Worm (Caenorhabditis elegans): ENCODE results near the gene T23C6.4.
A peak's percentile ranks its signal among the peaks of the same experiment; 100 is the strongest.

Gene T23C6.4

DNA sequence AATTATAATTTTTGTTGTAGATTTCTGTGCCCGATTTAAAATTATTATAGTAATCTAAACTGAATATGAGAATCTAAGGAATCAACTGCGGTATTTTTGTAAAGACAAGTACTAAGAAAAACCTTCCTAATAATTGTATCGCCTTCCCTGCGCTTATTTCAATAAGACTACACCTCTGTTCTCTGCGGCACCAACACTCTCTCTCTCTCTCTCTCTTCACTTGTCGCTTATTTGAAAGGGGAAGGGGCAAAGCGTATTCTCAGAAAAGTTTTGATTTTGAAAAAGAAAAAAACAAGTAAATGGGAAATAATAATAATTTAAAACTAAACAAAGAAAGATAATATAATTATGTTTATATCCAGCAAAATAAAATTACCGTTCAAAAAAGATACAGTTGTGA is 31.5 kb upstream of the T23C6.4 start:
- TF ChIP-seq hmg-1.2 (GFP tag; IDR thresholded peaks at IDR 0.05) (peak; percentile 73), lin-40 (tag; optimal IDR thresholded peaks at IDR 0.05) (peak; percentile 84), snpc-4 (GFP tag; optimal IDR thresholded peaks at IDR 0.05) (no peak), snpc-4 (tag; optimal IDR thresholded peaks at IDR 0.05) (peak in 1 of 4 experiments; percentile 1), let-526 (GFP tag; IDR thresholded peaks at IDR 0.05) (0 out of 2 replicates have a peak, but pooled peaks have one; percentile 22), nhr-80 (tag; optimal IDR thresholded peaks at IDR 0.05) (peak; percentile 59), ccch-3 (GFP tag; optimal IDR thresholded peaks at IDR 0.05) (no peak), gei-17 (GFP tag; optimal IDR thresholded peaks at IDR 0.05) (peak; percentile 79), Y95B8A.8 (GFP tag; IDR thresholded peaks at IDR 0.05) (no peak), ZK185.1 (tag; optimal IDR thresholded peaks at IDR 0.05; ENCODE audit: poor library complexity, severe bottlenecking) (peak; percentile 38), F23B12.7 (tag; optimal IDR thresholded peaks at IDR 0.05; ENCODE audit: insufficient read depth) (peak; percentile 47), Y56A3A.18 (GFP tag; IDR thresholded peaks at IDR 0.05) (0 out of 2 replicates have a peak, but pooled peaks have one; percentile 23), madf-8 (GFP tag; conservative IDR thresholded peaks at IDR 0.05) (no peak), ceh-27 (GFP tag; optimal IDR thresholded peaks at IDR 0.05) (peak; percentile 9), pbrm-1 (GFP tag; IDR thresholded peaks at IDR 0.05) (0 out of 2 replicates have a peak, but pooled peaks have one; percentile 22)

- TF ChIP-seq pbrm-1 (GFP tag; IDR thresholded peaks at IDR 0.05) (no peak), hrde-1 (tag; optimal IDR thresholded peaks at IDR 0.05; ENCODE audit: borderline replicate concordance) (no peak), lsl-1 (GFP tag; optimal IDR thresholded peaks at IDR 0.05) (no peak), Y79H2A.3 (GFP tag; conservative IDR thresholded peaks at IDR 0.05) (no peak), mxl-1 (tag; optimal IDR thresholded peaks at IDR 0.05) (no peak), F23B12.7 (tag; optimal IDR thresholded peaks at IDR 0.05; ENCODE audit: insufficient read depth) (no peak), rcor-1 (GFP tag; IDR thresholded peaks at IDR 0.05) (no peak), let-607 (tag; optimal IDR thresholded peaks at IDR 0.05) (no peak), madf-10 (tag; optimal IDR thresholded peaks at IDR 0.05) (no peak), F33H1.4 (GFP tag; IDR thresholded peaks at IDR 0.05) (no peak), C17E4.6 (GFP tag; IDR thresholded peaks at IDR 0.05) (no peak), ztf-22 (GFP tag; optimal IDR thresholded peaks at IDR 0.05) (no peak), pha-4 (tag; optimal IDR thresholded peaks at IDR 0.05) (no peak), athp-1 (tag; optimal IDR thresholded peaks at IDR 0.05) (no peak), mcd-1 (GFP tag; IDR thresholded peaks at IDR 0.05) (no peak), attf-3 (GFP tag; conservative IDR thresholded peaks at IDR 0.05) (no peak), ztf-26 (tag; optimal IDR thresholded peaks at IDR 0.05) (no peak), unc-62 (GFP tag; optimal IDR thresholded peaks at IDR 0.05) (no peak), egl-18 (GFP tag; IDR thresholded peaks at IDR 0.05) (no peak)
These were observed 30.4 kb upstream of the T23C6.4 start for ce11 chrX:17180135-17180534.

DNA sequence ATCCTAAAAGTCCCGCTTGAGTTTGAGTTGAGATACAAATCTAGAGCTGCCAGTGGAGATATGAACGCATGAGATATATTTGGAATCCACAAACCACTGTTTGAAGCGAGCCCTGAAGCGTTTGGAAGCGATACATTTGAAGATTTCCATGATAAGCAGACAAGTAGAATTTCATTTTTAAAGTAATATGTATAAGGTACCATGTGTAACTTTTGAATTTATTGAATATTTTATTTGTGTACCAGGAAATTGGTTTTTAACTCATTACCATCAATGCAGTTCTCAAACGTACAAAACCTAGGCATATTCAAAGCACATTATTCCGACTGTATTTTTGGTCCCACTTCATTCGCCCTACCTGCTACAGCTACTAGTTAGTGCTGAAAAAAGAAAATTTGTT is 28.5 kb upstream of the T23C6.4 start, which contains the start of gene B0302.2:
Gene B0302.2, plus strand, starts transcription at position 301 of the 400 bp plus-strand sequence.
- TF ChIP-seq F49E8.2 (tag; optimal IDR thresholded peaks at IDR 0.05; ENCODE audit: insufficient read depth) = no peak

DNA sequence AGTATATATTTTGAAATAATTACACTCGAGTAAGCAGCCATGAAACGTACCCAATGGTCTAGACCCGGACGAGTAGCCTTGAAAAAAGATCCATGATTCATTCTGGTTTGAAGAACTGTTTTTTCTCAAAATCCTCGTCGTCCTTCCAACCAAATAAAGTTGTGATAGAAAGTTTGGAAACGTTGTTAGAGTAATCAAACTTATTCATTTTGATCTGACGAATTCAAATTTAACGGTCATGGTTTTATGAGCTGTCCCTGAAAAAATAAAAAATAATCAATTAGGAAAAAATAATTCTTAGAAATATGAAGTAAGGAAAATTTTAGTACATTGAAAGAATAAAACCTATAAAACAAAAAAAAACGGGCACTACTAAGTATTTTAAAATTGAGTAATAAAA is 26.9 kb upstream of the T23C6.4 start, which contains the start of gene B0302.4:
Gene B0302.4, minus strand, starts transcription at position 101 of the 400 bp plus-strand sequence.
- TF ChIP-seq zim-3 (tag; optimal IDR thresholded peaks at IDR 0.05) = no peak
- TF ChIP-seq ceh-79 (tag; optimal IDR thresholded peaks at IDR 0.05) = no peak
- TF ChIP-seq akir-1 (GFP tag; optimal IDR thresholded peaks at IDR 0.05) = no peak
- TF ChIP-seq nhr-27 (tag; optimal IDR thresholded peaks at IDR 0.05) = no peak
- TF ChIP-seq egrh-3 (GFP tag; IDR thresholded peaks at IDR 0.05) = no peak
- no peak for TF ChIP-seq egl-44 (GFP tag; IDR thresholded peaks at IDR 0.05)
- no peak for TF ChIP-seq nhr-80 (tag; optimal IDR thresholded peaks at IDR 0.05)
- no peak for TF ChIP-seq ama-1 (optimal IDR thresholded peaks at IDR 0.05)
- TF ChIP-seq ama-1 (GFP tag; optimal IDR thresholded peaks at IDR 0.05) = no peak
- no peak for TF ChIP-seq F39B2.1 (GFP tag; IDR thresholded peaks at IDR 0.05)
- no peak for TF ChIP-seq lin-35 (GFP tag; optimal IDR thresholded peaks at IDR 0.05)
- no peak for TF ChIP-seq hmg-20 (GFP tag; IDR thresholded peaks at IDR 0.05)
- no peak for TF ChIP-seq unc-62 (GFP tag; optimal IDR thresholded peaks at IDR 0.05)
- TF ChIP-seq ztf-3 (GFP tag; optimal IDR thresholded peaks at IDR 0.05) = no peak
- no peak for TF ChIP-seq bed-2 (GFP tag; IDR thresholded peaks at IDR 0.05)

Measured in whole organism, young adult.